Worm (Caenorhabditis elegans) whole organism, L4 larva: ENCODE results near the gene cal-3.

Source experiments
- F49E8.2 ChIP-seq: sonication (generic microtip); optimal IDR thresholded peaks from 2 replicates; lab custom pipeline; 2016; ENCODE audit warnings: missing compliant biosample characterization, mild to moderate bottlenecking, missing genetic modification characterization, borderline replicate concordance
- R02D3.7 ChIP-seq: fragments of 150-350 bp; sonication (generic microtip); optimal IDR thresholded peaks from 3 replicates; lab custom pipeline; 2014; ENCODE audit warnings: missing biosample characterization, missing genetic modification characterization
- T20F7.1 ChIP-seq: fragments of 200-800 bp; sonication (Bioruptor generic); optimal IDR thresholded peaks from 2 replicates; lab custom pipeline; 2018; ENCODE audit warnings: mild to moderate bottlenecking, missing genetic modification characterization, missing compliant biosample characterization
- T26A8.4 ChIP-seq: fragments of 200-800 bp; sonication (Bioruptor generic); IDR thresholded peaks from 2 replicates; pipeline ENCODE4 v1.3.6; 2022; ENCODE audit warnings: missing genetic modification characterization, missing compliant biosample characterization
- ZK546.5 ChIP-seq, 2 experiments: sonication (generic microtip); optimal IDR thresholded peaks; 2 replicates each; lab custom pipeline; 2017; ENCODE audit warnings: missing biosample characterization in 2 of 2, missing genetic modification characterization in 2 of 2
- aha-1 ChIP-seq: fragments of 150-350 bp; peaks from one replicate; lab custom pipeline; 2014; ENCODE audit warnings: missing biosample characterization, missing genetic modification characterization
- aly-2 ChIP-seq: sonication (generic microtip); optimal IDR thresholded peaks from 2 replicates; lab custom pipeline; 2018; ENCODE audit warnings: missing biosample characterization, missing genetic modification characterization
- arid-1 ChIP-seq: fragments of 200-800 bp; sonication (Bioruptor generic); conservative IDR thresholded peaks from 2 replicates; pipeline ENCODE4 v1.3.6; 2022; ENCODE audit warnings: missing genetic modification reagents, missing genetic modification characterization, missing compliant biosample characterization
- ceh-28 ChIP-seq: fragments of 150-350 bp; optimal IDR thresholded peaks from 2 replicates; lab custom pipeline; 2014; ENCODE audit warnings: missing biosample characterization, missing genetic modification reagents, missing genetic modification characterization
- ceh-44 ChIP-seq: fragments of 200-800 bp; sonication (Bioruptor generic); IDR thresholded peaks from 2 replicates; pipeline ENCODE4 v1.3.6; 2022; ENCODE audit warnings: missing genetic modification reagents, missing genetic modification characterization, missing compliant biosample characterization
- ceh-62 ChIP-seq: sonication (generic microtip); optimal IDR thresholded peaks from 2 replicates; lab custom pipeline; 2017; ENCODE audit warnings: missing biosample characterization, missing genetic modification characterization
- ctbp-1 ChIP-seq: fragments of 200-800 bp; sonication (Bioruptor generic); IDR thresholded peaks from 2 replicates; pipeline ENCODE4 v1.3.6; 2022; ENCODE audit warnings: missing genetic modification reagents, missing genetic modification characterization, missing compliant biosample characterization
- daf-12 ChIP-seq: fragments of 150-350 bp; optimal IDR thresholded peaks from 2 replicates; lab custom pipeline; 2014; ENCODE audit warnings: missing biosample characterization, missing genetic modification reagents, missing genetic modification characterization
- daf-16 ChIP-seq, 3 experiments: sonication (generic microtip); optimal IDR thresholded peaks; 2 replicates each; lab custom pipeline; 2016 to 2017; ENCODE audit warnings: missing genetic modification characterization in 3 of 3, missing genetic modification reagents in 3 of 3, mild to moderate bottlenecking in 2 of 3, missing compliant biosample characterization in 2 of 3, missing biosample characterization in 1 of 3, moderate library complexity in 1 of 3
- daf-19 ChIP-seq: fragments of 200-800 bp; sonication (Bioruptor generic); conservative IDR thresholded peaks from 2 replicates; pipeline ENCODE4 v1.3.6; 2022; ENCODE audit warnings: missing genetic modification characterization, missing compliant biosample characterization
- dmd-6 ChIP-seq: fragments of 200-800 bp; sonication (Bioruptor generic); IDR thresholded peaks from 2 replicates; pipeline ENCODE4 v1.3.6; 2022; ENCODE audit warnings: missing genetic modification reagents, missing genetic modification characterization, missing compliant biosample characterization
- duxl-1 ChIP-seq: sonication (generic microtip); optimal IDR thresholded peaks from 2 replicates; lab custom pipeline; 2016; ENCODE audit warnings: mild to moderate bottlenecking, missing genetic modification characterization, moderate library complexity, missing compliant biosample characterization; ENCODE audit not compliant: poor library complexity
- dve-1 ChIP-seq: sonication (generic microtip); optimal IDR thresholded peaks from 2 replicates; lab custom pipeline; 2017; ENCODE audit warnings: antibody characterized with exemption, mild to moderate bottlenecking, missing genetic modification characterization, missing compliant biosample characterization; ENCODE audit not compliant: insufficient read depth
- fkh-10 ChIP-seq: fragments of 150-350 bp; optimal IDR thresholded peaks from 2 replicates; lab custom pipeline; 2014; ENCODE audit warnings: missing biosample characterization, missing genetic modification reagents, missing genetic modification characterization
- hlh-11 ChIP-seq: fragments of 200-800 bp; sonication (Bioruptor generic); optimal IDR thresholded peaks from 2 replicates; lab custom pipeline; 2018; ENCODE audit warnings: mild to moderate bottlenecking, missing genetic modification characterization, missing compliant biosample characterization
- hmg-1.1 ChIP-seq: fragments of 200-800 bp; sonication (Bioruptor generic); IDR thresholded peaks from 2 replicates; pipeline ENCODE4 v1.3.6; 2022; ENCODE audit warnings: missing genetic modification reagents, missing genetic modification characterization, missing compliant biosample characterization
- jun-1 ChIP-seq: fragments of 150-350 bp; optimal IDR thresholded peaks from 2 replicates; lab custom pipeline; 2014; ENCODE audit warnings: missing biosample characterization, missing genetic modification reagents, missing genetic modification characterization
- lin-13 ChIP-seq: fragments of 150-350 bp; optimal IDR thresholded peaks from 2 replicates; lab custom pipeline; 2014; ENCODE audit warnings: missing biosample characterization, missing genetic modification reagents, missing genetic modification characterization
- lin-15B ChIP-seq: fragments of 150-350 bp; sonication (generic microtip); optimal IDR thresholded peaks from 3 replicates; lab custom pipeline; 2014; ENCODE audit warnings: missing biosample characterization, missing genetic modification characterization
- lin-29 ChIP-seq: fragments of 200-800 bp; sonication (Bioruptor generic); IDR thresholded peaks from 2 replicates; pipeline ENCODE4 v1.3.6; 2022; ENCODE audit warnings: missing genetic modification reagents, missing genetic modification characterization, missing compliant biosample characterization
- lir-3 ChIP-seq: sonication (generic microtip); optimal IDR thresholded peaks from 2 replicates; lab custom pipeline; 2016; ENCODE audit warnings: mild to moderate bottlenecking, missing genetic modification characterization, missing compliant biosample characterization
- lsy-2 ChIP-seq, 2 experiments: fragments of 150-350 bp in 1 of 2; sonication (generic microtip) in 1 of 2; optimal IDR thresholded peaks; 2 replicates each; lab custom pipeline; 2014 to 2017; ENCODE audit warnings: missing biosample characterization in 2 of 2, missing genetic modification characterization in 2 of 2
- madf-9 ChIP-seq: fragments of 200-800 bp; sonication (Bioruptor generic); conservative IDR thresholded peaks from 2 replicates; pipeline ENCODE4 v1.3.6; 2022; ENCODE audit warnings: missing genetic modification reagents, missing genetic modification characterization, missing compliant biosample characterization
- mxl-2 ChIP-seq: fragments of 200-800 bp; sonication (Bioruptor generic); conservative IDR thresholded peaks from 2 replicates; pipeline ENCODE4 v1.3.6; 2022; ENCODE audit warnings: missing genetic modification reagents, missing genetic modification characterization, missing compliant biosample characterization
- nhr-10 ChIP-seq: fragments of 150-350 bp; optimal IDR thresholded peaks from 2 replicates; lab custom pipeline; 2014; ENCODE audit warnings: missing biosample characterization, missing genetic modification characterization
- nhr-102 ChIP-seq: sonication (generic microtip); optimal IDR thresholded peaks from 2 replicates; lab custom pipeline; 2016; ENCODE audit warnings: mild to moderate bottlenecking, missing genetic modification characterization, moderate library complexity, missing compliant biosample characterization
- nhr-237 ChIP-seq: sonication (generic microtip); optimal IDR thresholded peaks from 2 replicates; lab custom pipeline; 2017; ENCODE audit warnings: missing biosample characterization, missing genetic modification characterization
- nhr-28 ChIP-seq: fragments of 150-350 bp; optimal IDR thresholded peaks from 2 replicates; lab custom pipeline; 2014; ENCODE audit warnings: missing biosample characterization, missing genetic modification characterization
- nhr-42 ChIP-seq: fragments of 200-800 bp; sonication (Bioruptor generic); IDR thresholded peaks from 2 replicates; pipeline ENCODE4 v1.3.6; 2022; ENCODE audit warnings: missing genetic modification characterization, missing compliant biosample characterization
- nhr-6 ChIP-seq: fragments of 150-350 bp; optimal IDR thresholded peaks from 2 replicates; lab custom pipeline; 2014; ENCODE audit warnings: missing biosample characterization, missing genetic modification characterization
- nhr-76 ChIP-seq: fragments of 150-350 bp; optimal IDR thresholded peaks from 2 replicates; lab custom pipeline; 2014; ENCODE audit warnings: missing biosample characterization, missing genetic modification characterization
- nhr-77 ChIP-seq: fragments of 150-350 bp; optimal IDR thresholded peaks from 2 replicates; lab custom pipeline; 2014; ENCODE audit warnings: missing biosample characterization, missing genetic modification characterization
- rbr-2 ChIP-seq: sonication (generic microtip); optimal IDR thresholded peaks from 2 replicates; lab custom pipeline; 2016; ENCODE audit warnings: missing genotype, missing genetic modification characterization, missing compliant biosample characterization
- saeg-2 ChIP-seq: fragments of 200-800 bp; sonication (Bioruptor generic); IDR thresholded peaks from 2 replicates; pipeline ENCODE4 v1.3.6; 2022; ENCODE audit warnings: missing genetic modification reagents, missing genetic modification characterization, missing compliant biosample characterization
- skn-1 ChIP-seq: fragments of 150-350 bp; optimal IDR thresholded peaks from 2 replicates; lab custom pipeline; 2014; ENCODE audit warnings: missing biosample characterization, missing genetic modification characterization
- snpc-4 ChIP-seq: fragments of 150-350 bp; optimal IDR thresholded peaks from 2 replicates; lab custom pipeline; 2014; ENCODE audit warnings: missing biosample characterization, missing genetic modification characterization
- tra-1 ChIP-seq: fragments of 200-800 bp; sonication (Bioruptor generic); IDR thresholded peaks from 2 replicates; pipeline ENCODE4 v1.3.6; 2022; ENCODE audit warnings: missing genetic modification reagents, missing genetic modification characterization, missing compliant biosample characterization
- unc-130 ChIP-seq: sonication (generic microtip); optimal IDR thresholded peaks from 2 replicates; lab custom pipeline; 2016; ENCODE audit warnings: missing genetic modification reagents, missing genetic modification characterization, missing compliant biosample characterization
- unc-39 ChIP-seq: sonication (generic microtip); optimal IDR thresholded peaks from 2 replicates; lab custom pipeline; 2017; ENCODE audit warnings: missing biosample characterization, missing genetic modification characterization
- unc-62 ChIP-seq, 3 experiments: fragments of 150-350 bp in 1 of 3; sonication (generic microtip); optimal IDR thresholded peaks in 2 of 3; peaks in 1 of 3; 1 replicate in 1 of 3; 2 replicates in 2 of 3; lab custom pipeline; 2014 to 2017; ENCODE audit warnings: missing biosample characterization in 3 of 3, missing genetic modification characterization in 3 of 3, missing genetic modification reagents in 3 of 3, missing genotype in 1 of 3
- zfp-3 ChIP-seq: fragments of 200-800 bp; sonication (Bioruptor generic); conservative IDR thresholded peaks from 2 replicates; pipeline ENCODE4 v1.3.6; 2022; ENCODE audit warnings: missing genetic modification reagents, missing genetic modification characterization, missing compliant biosample characterization

The cal-3 gene

ce11 chrIV:3821554-3821953 lies 13.4 kb downstream of the cal-3 start:
- TF ChIP-seq nhr-28 (tag; lab: Kevin White, UChicago) (peak; percentile 13), unc-62 (GFP tag; optimal IDR thresholded peaks at IDR 0.05 in 1 of 2; lab: Kevin White, UChicago) (no peak), unc-62 (tag; optimal IDR thresholded peaks at IDR 0.05; lab: Kevin White, UChicago) (no peak)

- TF ChIP-seq ZK546.5 (tag; optimal IDR thresholded peaks at IDR 0.05; lab: Kevin White, UChicago) = no peak
- no peak for TF ChIP-seq hmg-1.1 (GFP tag; lab: Robert Waterston, UW)
- TF ChIP-seq fkh-10 (GFP tag; lab: Kevin White, UChicago) = peak; percentile 81
- no peak for TF ChIP-seq duxl-1 (tag; lab: Kevin White, UChicago)
- peak in 1 of 2 experiments; percentile 58 for TF ChIP-seq unc-62 (GFP tag; optimal IDR thresholded peaks at IDR 0.05 in 1 of 2; lab: Kevin White, UChicago)
- no peak for TF ChIP-seq unc-62 (tag; optimal IDR thresholded peaks at IDR 0.05; lab: Kevin White, UChicago)
- peak; percentile 47 for TF ChIP-seq aha-1 (tag; lab: Kevin White, UChicago)
- no peak for TF ChIP-seq lin-29 (GFP tag; lab: Robert Waterston, UW)
- no peak for TF ChIP-seq dmd-6 (GFP tag; lab: Robert Waterston, UW)
- TF ChIP-seq, all 104 proteins: peak for 3
Observed at ce11 chrIV:3820133-3820532, 14.8 kb downstream of the cal-3 start.

DNA sequence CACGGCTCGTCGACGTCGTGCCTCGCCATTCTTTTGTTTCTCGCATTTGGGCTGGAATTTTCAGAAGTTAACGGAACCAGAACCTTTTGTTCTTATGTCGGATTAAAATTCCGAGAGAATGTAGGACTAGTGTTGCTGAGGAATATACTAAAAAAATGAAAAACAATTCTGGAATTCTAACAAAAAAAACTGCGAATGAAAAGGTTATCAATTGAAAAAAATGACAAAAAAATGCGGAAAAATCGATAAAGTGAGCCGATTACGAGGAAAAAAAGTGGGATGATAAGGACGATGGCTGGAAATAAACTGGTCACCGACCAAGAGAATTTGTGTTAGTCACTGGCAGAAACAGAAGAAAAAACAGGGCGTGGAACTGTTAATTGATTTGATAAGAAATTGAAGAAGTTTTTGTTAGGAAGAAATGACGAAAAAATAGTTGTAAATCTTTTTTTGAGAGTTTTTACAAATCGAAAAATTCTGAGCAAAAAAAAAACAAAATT lies 15.6 kb downstream of the cal-3 start, which contains the start of gene bris-1:
Gene bris-1, minus strand, starts transcription at position 51 of the 500 bp plus-strand sequence.
- TF ChIP-seq aly-2 (no peak), nhr-102 (tag; lab: Kevin White, UChicago) (no peak), ceh-44 (GFP tag; lab: Robert Waterston, UW) (no peak), daf-19 (no peak), unc-130 (no peak), arid-1 (GFP tag; lab: Robert Waterston, UW) (no peak), unc-39 (tag; lab: Kevin White, UChicago) (no peak), nhr-42 (GFP tag; lab: Robert Waterston, UW) (no peak), skn-1 (no peak), rbr-2 (tag; lab: Kevin White, UChicago) (no peak), jun-1 (tag; lab: Kevin White, UChicago) (no peak), tra-1 (GFP tag; lab: Robert Waterston, UW) (no peak), R02D3.7 (tag; lab: Kevin White, UChicago) (no peak), daf-12 (tag; lab: Kevin White, UChicago) (no peak), snpc-4 (tag; lab: Kevin White, UChicago) (no peak), saeg-2 (no peak), nhr-77 (tag; lab: Kevin White, UChicago) (peak; percentile 7), F49E8.2 (tag; lab: Kevin White, UChicago) (no peak), lin-13 (GFP tag; lab: Kevin White, UChicago) (no peak), mxl-2 (GFP tag; lab: Robert Waterston, UW) (no peak), ceh-28 (tag; lab: Kevin White, UChicago) (no peak), lin-15B (tag; lab: Kevin White, UChicago) (no peak), lsy-2 (tag; optimal IDR thresholded peaks at IDR 0.05; lab: Kevin White, UChicago) (no peak), madf-9 (GFP tag; lab: Robert Waterston, UW) (no peak), aha-1 (tag; lab: Kevin White, UChicago) (peak; percentile 23), nhr-10 (tag; lab: Kevin White, UChicago) (no peak), T26A8.4 (no peak), nhr-237 (tag; lab: Kevin White, UChicago) (no peak), ctbp-1 (GFP tag; lab: Robert Waterston, UW) (no peak), hlh-11 (tag; lab: Kevin White, UChicago) (peak; percentile 39), nhr-6 (tag; lab: Kevin White, UChicago) (no peak), lin-29 (GFP tag; lab: Robert Waterston, UW) (no peak), lir-3 (no peak), ceh-62 (tag; lab: Kevin White, UChicago) (no peak), nhr-76 (tag; lab: Kevin White, UChicago) (no peak), hmg-1.1 (GFP tag; lab: Robert Waterston, UW) (no peak), unc-62 (GFP tag; optimal IDR thresholded peaks at IDR 0.05 in 1 of 2; lab: Kevin White, UChicago) (peak in 1 of 2 experiments; percentile 17), unc-62 (tag; optimal IDR thresholded peaks at IDR 0.05; lab: Kevin White, UChicago) (no peak), daf-16 (GFP tag; optimal IDR thresholded peaks at IDR 0.05; lab: Kevin White, UChicago) (no peak), daf-16 (tag; optimal IDR thresholded peaks at IDR 0.05; lab: Kevin White, UChicago) (peak; percentile 43), zfp-3 (GFP tag; lab: Robert Waterston, UW) (no peak), T20F7.1 (no peak), dve-1 (tag; lab: Kevin White, UChicago) (peak; percentile 25), dmd-6 (GFP tag; lab: Robert Waterston, UW) (peak; percentile 70)
